Fruit fly (Drosophila melanogaster) whole organism, embryonic: Measurements from ENCODE around the gene mrva.

ENCODE experiments used
- CG10959 ChIP-seq: fragments of 200-800 bp; sonication (Bioruptor generic); IDR thresholded peaks from 2 replicates; pipeline ENCODE4 v1.3.6; 2022; ENCODE audit warnings: missing biosample characterization, missing genetic modification characterization
- CG11085 ChIP-seq: fragments of 200-800 bp; sonication (Bioruptor generic); IDR thresholded peaks from 2 replicates; pipeline ENCODE4 v1.3.6; 2022; ENCODE audit warnings: missing biosample characterization, missing genetic modification characterization
- CG12391 ChIP-seq: fragments of 200-800 bp; sonication (Bioruptor generic); optimal IDR thresholded peaks from 3 replicates; lab custom pipeline; 2018; ENCODE audit warnings: missing biosample characterization, mild to moderate bottlenecking, missing genetic modification characterization, moderate library complexity
- CG12942 ChIP-seq: fragments of 200-800 bp; sonication (Bioruptor generic); optimal IDR thresholded peaks from 3 replicates; lab custom pipeline; 2016; ENCODE audit warnings: missing biosample characterization, missing genetic modification characterization
- CG13624 ChIP-seq: fragments of 200-800 bp; sonication (Bioruptor generic); optimal IDR thresholded peaks from 2 replicates; lab custom pipeline; 2016; ENCODE audit warnings: missing biosample characterization, missing genetic modification characterization
- CG15073 ChIP-seq: fragments of 200-800 bp; sonication (Bioruptor generic); optimal IDR thresholded peaks from 2 replicates; lab custom pipeline; 2016; ENCODE audit warnings: missing biosample characterization, missing genetic modification characterization
- CG17361 ChIP-seq: fragments of 200-800 bp; sonication (Bioruptor generic); IDR thresholded peaks from 3 replicates; pipeline ENCODE4 v1.3.6; 2022; ENCODE audit warnings: missing biosample characterization, missing genetic modification characterization
- CG18599 ChIP-seq: fragments of 200-800 bp; sonication (Bioruptor generic); optimal IDR thresholded peaks from 3 replicates; lab custom pipeline; 2017; ENCODE audit warnings: missing biosample characterization, missing genetic modification characterization, mild to moderate bottlenecking, moderate library complexity, missing genetic modification reagents
- CG2120 ChIP-seq: fragments of 200-800 bp; sonication (Bioruptor generic); optimal IDR thresholded peaks from 3 replicates; lab custom pipeline; 2016; ENCODE audit warnings: missing biosample characterization, missing genetic modification characterization
- CG30020 ChIP-seq: fragments of 200-800 bp; optimal IDR thresholded peaks from 2 replicates; lab custom pipeline; 2019; ENCODE audit warnings: missing biosample characterization, mild to moderate bottlenecking, missing genetic modification characterization, moderate library complexity
- CG31224 ChIP-seq: fragments of 200-800 bp; sonication (Bioruptor generic); IDR thresholded peaks from 2 replicates; pipeline ENCODE4 v1.3.6; 2022; ENCODE audit warnings: missing biosample characterization, missing genetic modification characterization
- CG3281 ChIP-seq: fragments of 200-800 bp; sonication (Bioruptor generic); optimal IDR thresholded peaks from 3 replicates; lab custom pipeline; 2017; ENCODE audit warnings: missing biosample characterization, mild to moderate bottlenecking, missing genetic modification characterization
- CG33557 ChIP-seq: fragments of 200-800 bp; sonication (Bioruptor generic); optimal IDR thresholded peaks from 2 replicates; lab custom pipeline; 2019; ENCODE audit warnings: missing biosample characterization, mild to moderate bottlenecking, missing genetic modification characterization, moderate library complexity
- CG34422 ChIP-seq: fragments of 200-800 bp; sonication (Bioruptor generic); IDR thresholded peaks from 3 replicates; pipeline ENCODE4 v1.3.6; 2022; ENCODE audit warnings: missing biosample characterization, missing genetic modification characterization
- CG4424 ChIP-seq: fragments of 200-800 bp; sonication (Bioruptor generic); optimal IDR thresholded peaks from 3 replicates; lab custom pipeline; 2016; ENCODE audit warnings: missing biosample characterization, missing genetic modification characterization
- CG7786 ChIP-seq: fragments of 200-800 bp; sonication (Bioruptor generic); optimal IDR thresholded peaks from 2 replicates; lab custom pipeline; 2016; ENCODE audit warnings: missing biosample characterization, missing genetic modification characterization
- CG9876 ChIP-seq: fragments of 200-800 bp; sonication (Bioruptor generic); optimal IDR thresholded peaks from 2 replicates; lab custom pipeline; 2016; ENCODE audit warnings: missing biosample characterization, missing genetic modification characterization
- CoRest ChIP-seq: fragments of 200-800 bp; sonication (Bioruptor generic); optimal IDR thresholded peaks from 3 replicates; lab custom pipeline; 2018; ENCODE audit warnings: missing biosample characterization, mild to moderate bottlenecking, missing genetic modification characterization, moderate library complexity
- D ChIP-seq, 2 experiments: fragments of 200-800 bp in 1 of 2; fragments of >200 bp in 1 of 2; sonication (Bioruptor generic) in 1 of 2; optimal IDR thresholded peaks; 2 replicates in 1 of 2; 3 replicates in 1 of 2; lab custom pipeline; 2017; ENCODE audit warnings: mild to moderate bottlenecking in 1 of 2, missing biosample characterization in 1 of 2, missing genetic modification characterization in 1 of 2, missing genetic modification reagents in 1 of 2
- Gug ChIP-seq: fragments of 200-800 bp; sonication (Bioruptor generic); IDR thresholded peaks from 4 replicates; pipeline ENCODE4 v1.3.6; 2022; ENCODE audit warnings: missing biosample characterization, missing genetic modification characterization
- H2.0 ChIP-seq: fragments of 200-800 bp; sonication (Bioruptor generic); IDR thresholded peaks from 2 replicates; pipeline ENCODE4 v1.3.6; 2022; ENCODE audit warnings: missing biosample characterization, missing genetic modification characterization
- Hr3 ChIP-seq: fragments of 200-800 bp; sonication (Bioruptor generic); optimal IDR thresholded peaks from 3 replicates; lab custom pipeline; 2016; ENCODE audit warnings: missing biosample characterization, missing genetic modification characterization
- Hr51 ChIP-seq, 2 experiments: fragments of 200-800 bp; sonication (Bioruptor generic); optimal IDR thresholded peaks; 2 replicates in 1 of 2; 3 replicates in 1 of 2; lab custom pipeline; 2016 to 2018; ENCODE audit warnings: missing biosample characterization in 2 of 2, missing genetic modification characterization in 2 of 2, mild to moderate bottlenecking in 1 of 2, moderate library complexity in 1 of 2
- MBD-R2 ChIP-seq: fragments of 200-800 bp; sonication (Bioruptor generic); IDR thresholded peaks from 2 replicates; pipeline ENCODE4 v1.3.6; 2022; ENCODE audit warnings: missing biosample characterization, missing genetic modification characterization
- Med ChIP-seq: fragments of 200-800 bp; sonication (Bioruptor generic); peaks from one replicate; lab custom pipeline; 2016; ENCODE audit warnings: missing biosample characterization, missing genetic modification characterization, mild to moderate bottlenecking, inconsistent platforms, moderate library complexity
- Myb ChIP-seq: fragments of 200-800 bp; sonication (Bioruptor generic); optimal IDR thresholded peaks from 2 replicates; lab custom pipeline; 2016; ENCODE audit warnings: missing biosample characterization, missing genetic modification characterization
- Oli ChIP-seq: fragments of 200-800 bp; sonication (Bioruptor generic); optimal IDR thresholded peaks from 2 replicates; lab custom pipeline; 2018; ENCODE audit warnings: missing biosample characterization, mild to moderate bottlenecking, missing genetic modification characterization, moderate library complexity
- Ptx1 ChIP-seq: fragments of 200-800 bp; sonication (Bioruptor generic); IDR thresholded peaks from 2 replicates; pipeline ENCODE4 v1.3.6; 2022; ENCODE audit warnings: missing biosample characterization, missing genetic modification characterization
- Rfx ChIP-seq: fragments of 200-800 bp; sonication (Bioruptor generic); IDR thresholded peaks from 2 replicates; pipeline ENCODE4 v1.3.6; 2022; ENCODE audit warnings: missing biosample characterization, missing genetic modification characterization
- Sox102F ChIP-seq: fragments of 200-800 bp; sonication (Bioruptor generic); optimal IDR thresholded peaks from 2 replicates; lab custom pipeline; 2018; ENCODE audit warnings: missing biosample characterization, mild to moderate bottlenecking, missing genetic modification characterization, moderate library complexity
- Sry-β ChIP-seq: fragments of 200-800 bp; sonication (Bioruptor generic); optimal IDR thresholded peaks from 2 replicates; lab custom pipeline; 2018; ENCODE audit warnings: missing biosample characterization, mild to moderate bottlenecking, missing genetic modification characterization, moderate library complexity
- ara ChIP-seq: fragments of 200-800 bp; sonication (Bioruptor generic); IDR thresholded peaks from 2 replicates; pipeline ENCODE4 v1.3.6; 2022; ENCODE audit warnings: missing biosample characterization, missing genetic modification characterization
- croc ChIP-seq: fragments of 200-800 bp; sonication (Bioruptor generic); conservative IDR thresholded peaks from 3 replicates; pipeline ENCODE4 v1.3.6; 2022; ENCODE audit warnings: missing biosample characterization, missing genetic modification characterization
- dan ChIP-seq: fragments of 200-800 bp; sonication (Bioruptor generic); IDR thresholded peaks from 2 replicates; pipeline ENCODE4 v1.3.6; 2022; ENCODE audit warnings: missing biosample characterization, missing genetic modification characterization
- en ChIP-seq: fragments of 200-800 bp; sonication (Bioruptor generic); optimal IDR thresholded peaks from 2 replicates; lab custom pipeline; 2016; ENCODE audit warnings: missing biosample characterization, missing genetic modification characterization
- gcm2 ChIP-seq: fragments of 200-800 bp; sonication (Bioruptor generic); optimal IDR thresholded peaks from 2 replicates; lab custom pipeline; 2016; ENCODE audit warnings: missing biosample characterization, missing genetic modification characterization
- gem ChIP-seq: fragments of 200-800 bp; sonication (Bioruptor generic); optimal IDR thresholded peaks from 2 replicates; lab custom pipeline; 2019; ENCODE audit warnings: missing biosample characterization, mild to moderate bottlenecking, missing genetic modification characterization, moderate library complexity
- ham ChIP-seq: fragments of 200-800 bp; sonication (Bioruptor generic); IDR thresholded peaks from 2 replicates; pipeline ENCODE4 v1.3.6; 2022; ENCODE audit warnings: missing biosample characterization, missing genetic modification characterization
- jigr1 ChIP-seq: fragments of 200-800 bp; sonication (Bioruptor generic); IDR thresholded peaks from 3 replicates; pipeline ENCODE4 v1.3.6; 2022; ENCODE audit warnings: missing biosample characterization, missing genetic modification characterization
- kah ChIP-seq: fragments of 200-800 bp; sonication (Bioruptor generic); optimal IDR thresholded peaks from 2 replicates; lab custom pipeline; 2018; ENCODE audit warnings: missing biosample characterization, mild to moderate bottlenecking, missing genetic modification characterization
- mirr ChIP-seq: fragments of 200-800 bp; sonication (Bioruptor generic); optimal IDR thresholded peaks from 3 replicates; lab custom pipeline; 2018; ENCODE audit warnings: missing biosample characterization, mild to moderate bottlenecking, missing genetic modification characterization
- mld ChIP-seq: fragments of 200-800 bp; sonication (Bioruptor generic); IDR thresholded peaks from 3 replicates; pipeline ENCODE4 v1.3.6; 2022; ENCODE audit warnings: missing biosample characterization, missing genetic modification characterization; ENCODE audit not compliant: partially characterized antibody
- nau ChIP-seq: fragments of 200-800 bp; sonication (Bioruptor generic); optimal IDR thresholded peaks from 3 replicates; lab custom pipeline; 2017; ENCODE audit warnings: missing biosample characterization, mild to moderate bottlenecking, missing genetic modification characterization, missing genetic modification reagents
- psq ChIP-seq: fragments of 200-800 bp; sonication (Bioruptor generic); optimal IDR thresholded peaks from 2 replicates; lab custom pipeline; 2017; ENCODE audit warnings: missing biosample characterization, missing genetic modification characterization
- row ChIP-seq: fragments of 200-800 bp; sonication (Bioruptor generic); IDR thresholded peaks from 3 replicates; pipeline ENCODE4 v1.3.6; 2022; ENCODE audit warnings: missing biosample characterization, missing genetic modification characterization
- run ChIP-seq: fragments of 200-800 bp; sonication (Bioruptor generic); optimal IDR thresholded peaks from 3 replicates; lab custom pipeline; 2018; ENCODE audit warnings: missing biosample characterization, mild to moderate bottlenecking, missing genetic modification characterization
- slou ChIP-seq: fragments of 200-800 bp; sonication (Bioruptor generic); optimal IDR thresholded peaks from 3 replicates; lab custom pipeline; 2016; ENCODE audit warnings: missing biosample characterization, missing genetic modification characterization
- tna ChIP-seq: fragments of 200-800 bp; sonication (Bioruptor generic); IDR thresholded peaks from 2 replicates; pipeline ENCODE4 v1.3.6; 2022; ENCODE audit warnings: missing biosample characterization, missing genetic modification characterization; ENCODE audit not compliant: partially characterized antibody
- trh ChIP-seq: fragments of 200-800 bp; sonication (Bioruptor generic); optimal IDR thresholded peaks from 2 replicates; lab custom pipeline; 2016; ENCODE audit warnings: missing biosample characterization, missing genetic modification characterization
- wdn ChIP-seq: fragments of 200-800 bp; sonication (Bioruptor generic); IDR thresholded peaks from 2 replicates; pipeline ENCODE4 v1.3.6; 2022; ENCODE audit warnings: missing biosample characterization, missing genetic modification characterization

mrva gene

dm6 chr3L:7323348-7323747 lies 5.3 kb downstream of the mrva start, which contains the start of the genes RhoGEF4 and Rint1 (continued):
- TF ChIP-seq CG15073 (GFP tag; lab: Kevin White, UChicago) (no peak), nau (GFP tag; lab: Kevin White, UChicago) (no peak), MBD-R2 (GFP tag; lab: Robert Waterston, UW) (peak; percentile 97), mirr (GFP tag; lab: Kevin White, UChicago) (no peak), CG10959 (GFP tag; lab: Robert Waterston, UW) (peak; percentile 57), CG30020 (tag; lab: Kevin White, UChicago) (peak; percentile 47), Rfx (GFP tag; lab: Robert Waterston, UW) (peak; percentile 86), CG3281 (GFP tag; lab: Kevin White, UChicago) (peak; percentile 6), Med (peak; percentile 90), en (GFP tag; lab: Kevin White, UChicago) (no peak), Myb (GFP tag; lab: Kevin White, UChicago) (peak; percentile 79), psq (GFP tag; lab: Kevin White, UChicago) (no peak), slou (GFP tag; lab: Kevin White, UChicago) (peak; percentile 31), Ptx1 (GFP tag; lab: Robert Waterston, UW) (peak; percentile 86), D (optimal IDR thresholded peaks at IDR 0.05; lab: Kevin White, UChicago) (no peak), D (GFP tag; optimal IDR thresholded peaks at IDR 0.05; lab: Kevin White, UChicago) (peak; percentile 41), CG7786 (GFP tag; lab: Kevin White, UChicago) (peak; percentile 38), mld (GFP tag; lab: Robert Waterston, UW) (no peak), CG13624 (peak; percentile 47), H2.0 (GFP tag; lab: Robert Waterston, UW) (peak; percentile 54; the same call in 1 of the 2 replicates), Sry-β (peak; percentile 5), CG4424 (peak; percentile 61), CoRest (tag; lab: Kevin White, UChicago) (peak; percentile 86), Sox102F (peak; percentile 72), CG33557 (peak; percentile 46), jigr1 (GFP tag; lab: Robert Waterston, UW) (peak; percentile 62; the same call in 2 of the 3 replicates), CG34422 (GFP tag; lab: Robert Waterston, UW) (peak; percentile 76; the same call in 2 of the 3 replicates), wdn (GFP tag; lab: Robert Waterston, UW) (peak; percentile 73), Hr51 (GFP tag; optimal IDR thresholded peaks at IDR 0.05; lab: Kevin White, UChicago) (peak in 1 of 2 experiments; percentile 75), CG2120 (GFP tag; lab: Kevin White, UChicago) (peak; percentile 80), dan (GFP tag; lab: Robert Waterston, UW) (peak; percentile 45; the same call in 1 of the 2 replicates), ham (GFP tag; lab: Robert Waterston, UW) (peak; percentile 72; the same call in 1 of the 2 replicates), trh (GFP tag; lab: Kevin White, UChicago) (no peak), CG12391 (tag; lab: Kevin White, UChicago) (peak; percentile 86), Hr3 (GFP tag; lab: Kevin White, UChicago) (peak; percentile 81), CG12942 (peak; percentile 64), CG9876 (GFP tag; lab: Kevin White, UChicago) (no peak), tna (GFP tag; lab: Robert Waterston, UW) (no peak), croc (GFP tag; lab: Robert Waterston, UW) (peak; percentile 47; the same call in 1 of the 3 replicates), run (tag; lab: Kevin White, UChicago) (no peak), gem (tag; lab: Kevin White, UChicago) (peak; percentile 86), CG31224 (peak; percentile 52), Oli (peak; percentile 56), row (GFP tag; lab: Robert Waterston, UW) (peak; percentile 97), CG11085 (GFP tag; lab: Robert Waterston, UW) (peak; percentile 38; the same call in 1 of the 2 replicates), CG18599 (GFP tag; lab: Kevin White, UChicago) (peak; percentile 67), CG17361 (GFP tag; lab: Robert Waterston, UW) (peak; percentile 74), ara (GFP tag; lab: Robert Waterston, UW) (peak; percentile 73), kah (GFP tag; lab: Kevin White, UChicago) (peak; percentile 36), gcm2 (no peak), Gug (GFP tag; lab: Robert Waterston, UW) (peak; percentile 85)
